Worm (Caenorhabditis elegans) whole organism, L2 larva: ENCODE measurements around the gene egl-15.

Experiments
- C34F6.9 ChIP-seq: fragments of 150-350 bp; optimal IDR thresholded peaks from 2 replicates; lab custom pipeline; 2014; ENCODE audit warnings: missing biosample characterization, missing genetic modification characterization
- F13H6.1 ChIP-seq: sonication (generic microtip); optimal IDR thresholded peaks from 2 replicates; lab custom pipeline; 2016; ENCODE audit warnings: missing genetic modification characterization, missing compliant biosample characterization
- R02D3.7 ChIP-seq: fragments of 150-350 bp; optimal IDR thresholded peaks from 2 replicates; lab custom pipeline; 2014; ENCODE audit warnings: missing biosample characterization, missing genetic modification characterization
- Y55F3AM.14 ChIP-seq: fragments of 200-800 bp; sonication (Bioruptor generic); optimal IDR thresholded peaks from 2 replicates; lab custom pipeline; 2018; ENCODE audit warnings: mild to moderate bottlenecking, missing genetic modification characterization, missing compliant biosample characterization
- ZK546.5 ChIP-seq: sonication (generic microtip); optimal IDR thresholded peaks from 2 replicates; lab custom pipeline; 2017; ENCODE audit warnings: missing biosample characterization, missing genetic modification characterization
- aly-2 ChIP-seq: fragments of 150-350 bp; optimal IDR thresholded peaks from 2 replicates; lab custom pipeline; 2014; ENCODE audit warnings: missing biosample characterization, missing genetic modification characterization
- blmp-1 ChIP-seq: sonication (generic microtip); optimal IDR thresholded peaks from 2 replicates; lab custom pipeline; 2017; ENCODE audit warnings: missing genetic modification characterization, mild to moderate bottlenecking, missing compliant biosample characterization, antibody characterized with exemption, moderate library complexity; ENCODE audit not compliant: insufficient read depth
- ceh-16 ChIP-seq: fragments of 150-350 bp; optimal IDR thresholded peaks from 2 replicates; lab custom pipeline; 2014; ENCODE audit warnings: missing biosample characterization, missing genetic modification characterization
- ceh-82 ChIP-seq: fragments of 150-350 bp; optimal IDR thresholded peaks from 2 replicates; lab custom pipeline; 2014; ENCODE audit warnings: missing biosample characterization, missing genetic modification characterization
- crh-2 ChIP-seq: sonication (generic microtip); optimal IDR thresholded peaks from 2 replicates; lab custom pipeline; 2017; ENCODE audit warnings: missing biosample characterization, missing genetic modification characterization
- dmd-4 ChIP-seq: sonication (generic microtip); optimal IDR thresholded peaks from 2 replicates; lab custom pipeline; 2017; ENCODE audit warnings: missing biosample characterization, missing genetic modification characterization
- egl-27 ChIP-seq: sonication (generic microtip); optimal IDR thresholded peaks from 3 replicates; lab custom pipeline; 2017; ENCODE audit warnings: missing biosample characterization, missing genetic modification reagents, missing genetic modification characterization
- elt-3 ChIP-seq: sonication (generic microtip); optimal IDR thresholded peaks from 2 replicates; lab custom pipeline; 2017; ENCODE audit warnings: missing biosample characterization, missing genetic modification characterization
- fos-1 ChIP-seq: fragments of 150-350 bp; optimal IDR thresholded peaks from 2 replicates; lab custom pipeline; 2014; ENCODE audit warnings: missing biosample characterization, missing genetic modification characterization
- lin-11 ChIP-seq: fragments of 150-350 bp; sonication (generic microtip); optimal IDR thresholded peaks from 2 replicates; lab custom pipeline; 2014; ENCODE audit warnings: missing biosample characterization, missing genetic modification characterization, inconsistent platforms, mixed read lengths
- lin-13 ChIP-seq: fragments of 150-350 bp; optimal IDR thresholded peaks from 2 replicates; lab custom pipeline; 2014; ENCODE audit warnings: missing biosample characterization, missing genetic modification reagents, missing genetic modification characterization
- lin-39 ChIP-seq: fragments of 150-350 bp; optimal IDR thresholded peaks from 2 replicates; lab custom pipeline; 2014; ENCODE audit warnings: missing biosample characterization, missing genetic modification reagents, missing genetic modification characterization
- lsy-2 ChIP-seq, 2 experiments: fragments of 150-350 bp in 1 of 2; sonication (generic microtip) in 1 of 2; optimal IDR thresholded peaks; 2 replicates each; lab custom pipeline; 2014 to 2017; ENCODE audit warnings: missing biosample characterization in 2 of 2, missing genetic modification characterization in 2 of 2
- mab-5 ChIP-seq: fragments of 150-350 bp; optimal IDR thresholded peaks from 2 replicates; lab custom pipeline; 2014; ENCODE audit warnings: missing biosample characterization, missing genetic modification characterization
- mbf-1 ChIP-seq: sonication (generic microtip); optimal IDR thresholded peaks from 2 replicates; lab custom pipeline; 2017; ENCODE audit warnings: missing biosample characterization, missing genetic modification characterization
- mdl-1 ChIP-seq, 2 experiments: fragments of 150-350 bp in 1 of 2; sonication (generic microtip) in 1 of 2; optimal IDR thresholded peaks; 2 replicates each; lab custom pipeline; 2017; ENCODE audit warnings: missing biosample characterization in 2 of 2, missing genetic modification characterization in 2 of 2
- nhr-11 ChIP-seq: fragments of 150-350 bp; optimal IDR thresholded peaks from 2 replicates; lab custom pipeline; 2014; ENCODE audit warnings: missing biosample characterization, missing genetic modification characterization
- nhr-129 ChIP-seq: fragments of 150-350 bp; optimal IDR thresholded peaks from 2 replicates; lab custom pipeline; 2014; ENCODE audit warnings: missing biosample characterization, missing genetic modification characterization
- nhr-21 ChIP-seq: fragments of 150-350 bp; optimal IDR thresholded peaks from 2 replicates; lab custom pipeline; 2014; ENCODE audit warnings: missing biosample characterization, missing genetic modification characterization
- nhr-23 ChIP-seq: fragments of 150-350 bp; optimal IDR thresholded peaks from 2 replicates; lab custom pipeline; 2014; ENCODE audit warnings: missing biosample characterization, missing genetic modification reagents, missing genetic modification characterization
- nhr-237 ChIP-seq: fragments of 150-350 bp; optimal IDR thresholded peaks from 2 replicates; lab custom pipeline; 2014; ENCODE audit warnings: missing biosample characterization, missing genetic modification characterization
- nhr-25 ChIP-seq: fragments of 150-350 bp; sonication (generic microtip); optimal IDR thresholded peaks from 3 replicates; lab custom pipeline; 2014; ENCODE audit warnings: missing biosample characterization, missing genetic modification characterization
- peb-1 ChIP-seq: fragments of 150-350 bp; optimal IDR thresholded peaks from 2 replicates; lab custom pipeline; 2014; ENCODE audit warnings: missing biosample characterization, missing genetic modification characterization
- sem-4 ChIP-seq: fragments of 150-350 bp; optimal IDR thresholded peaks from 2 replicates; lab custom pipeline; 2014; ENCODE audit warnings: missing biosample characterization, missing genetic modification reagents, missing genetic modification characterization
- skn-1 ChIP-seq: sonication (generic microtip); optimal IDR thresholded peaks from 2 replicates; lab custom pipeline; 2017; ENCODE audit warnings: missing biosample characterization, missing genetic modification characterization
- sma-3 ChIP-seq: sonication (generic microtip); optimal IDR thresholded peaks from 2 replicates; lab custom pipeline; 2016; ENCODE audit warnings: missing genetic modification reagents, missing genetic modification characterization, missing compliant biosample characterization
- sma-9 ChIP-seq, 2 experiments: fragments of 150-350 bp in 1 of 2; sonication (generic microtip) in 1 of 2; optimal IDR thresholded peaks; 2 replicates each; lab custom pipeline; 2014 to 2016; ENCODE audit warnings: missing genetic modification characterization in 2 of 2, mild to moderate bottlenecking in 1 of 2, missing biosample characterization in 1 of 2, missing compliant biosample characterization in 1 of 2, missing genetic modification reagents in 1 of 2, moderate library complexity in 1 of 2
- snpc-4 ChIP-seq: fragments of 150-350 bp; optimal IDR thresholded peaks from 2 replicates; lab custom pipeline; 2014; ENCODE audit warnings: missing biosample characterization, missing genetic modification characterization
- unc-62 ChIP-seq: fragments of 150-350 bp; optimal IDR thresholded peaks from 2 replicates; lab custom pipeline; 2014; ENCODE audit warnings: missing biosample characterization, missing genetic modification reagents, missing genetic modification characterization
- ztf-11 ChIP-seq: sonication (generic microtip); optimal IDR thresholded peaks from 2 replicates; lab custom pipeline; 2017; ENCODE audit warnings: missing biosample characterization, missing genetic modification characterization
- ztf-4 ChIP-seq: fragments of 150-350 bp; optimal IDR thresholded peaks from 2 replicates; lab custom pipeline; 2014; ENCODE audit warnings: missing biosample characterization, missing genetic modification characterization

The egl-15 gene

DNA sequence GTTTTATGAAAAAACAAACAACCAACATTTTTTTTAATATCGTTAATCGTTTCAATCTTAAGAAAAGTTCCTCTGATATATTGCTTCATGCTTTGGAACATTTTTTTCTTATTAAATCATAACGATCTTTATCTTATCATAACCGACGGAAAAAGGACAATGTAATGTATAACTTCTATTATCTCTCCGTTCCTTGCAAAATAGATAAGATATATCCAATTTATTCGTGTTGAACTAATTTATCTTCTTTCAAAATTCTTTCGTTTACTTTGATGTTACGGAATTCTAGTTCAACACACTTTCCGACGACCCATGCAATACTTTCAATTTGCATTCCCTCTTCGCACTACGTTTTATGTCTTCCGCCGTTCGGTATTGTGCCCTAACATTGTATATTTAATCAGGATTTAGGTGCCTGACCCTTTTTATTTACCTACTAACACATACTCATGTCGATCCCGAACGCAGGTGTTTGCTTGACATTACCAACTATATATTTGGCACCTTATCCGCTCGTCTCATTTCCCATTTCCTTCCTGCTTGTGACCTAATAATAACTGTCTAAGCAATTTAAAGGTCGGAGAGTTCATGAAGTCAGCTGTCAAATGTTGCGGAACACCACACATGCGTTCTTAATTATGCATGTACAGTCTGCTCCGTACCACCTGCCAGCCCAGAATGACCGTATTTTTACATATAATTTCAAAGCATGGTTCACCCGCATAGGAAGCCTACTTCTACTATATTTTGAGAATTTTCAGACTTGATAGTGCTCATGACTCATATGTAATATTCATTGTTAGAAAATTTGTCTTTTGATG is 24.6 kb upstream of the egl-15 start:
- TF ChIP-seq ztf-4 (tag; lab: Kevin White, UChicago) (no peak), unc-62 (GFP tag; lab: Kevin White, UChicago) (no peak), nhr-237 (tag; lab: Kevin White, UChicago) (no peak), peb-1 (tag; lab: Kevin White, UChicago) (no peak), nhr-25 (tag; lab: Kevin White, UChicago) (no peak), crh-2 (no peak), skn-1 (no peak), blmp-1 (tag; lab: Kevin White, UChicago) (no peak), lin-13 (GFP tag; lab: Kevin White, UChicago) (no peak), nhr-21 (tag; lab: Kevin White, UChicago) (no peak), lin-11 (tag; lab: Kevin White, UChicago) (no peak), elt-3 (no peak), ZK546.5 (tag; lab: Kevin White, UChicago) (no peak), sma-9 (GFP tag; optimal IDR thresholded peaks at IDR 0.05; lab: Kevin White, UChicago) (no peak), sma-9 (tag; optimal IDR thresholded peaks at IDR 0.05; lab: Kevin White, UChicago) (no peak), R02D3.7 (tag; lab: Kevin White, UChicago) (no peak), snpc-4 (tag; lab: Kevin White, UChicago) (no peak), sma-3 (GFP tag; lab: Kevin White, UChicago) (no peak), mbf-1 (no peak), nhr-23 (tag; lab: Kevin White, UChicago) (no peak), ceh-16 (tag; lab: Kevin White, UChicago) (no peak)

DNA sequence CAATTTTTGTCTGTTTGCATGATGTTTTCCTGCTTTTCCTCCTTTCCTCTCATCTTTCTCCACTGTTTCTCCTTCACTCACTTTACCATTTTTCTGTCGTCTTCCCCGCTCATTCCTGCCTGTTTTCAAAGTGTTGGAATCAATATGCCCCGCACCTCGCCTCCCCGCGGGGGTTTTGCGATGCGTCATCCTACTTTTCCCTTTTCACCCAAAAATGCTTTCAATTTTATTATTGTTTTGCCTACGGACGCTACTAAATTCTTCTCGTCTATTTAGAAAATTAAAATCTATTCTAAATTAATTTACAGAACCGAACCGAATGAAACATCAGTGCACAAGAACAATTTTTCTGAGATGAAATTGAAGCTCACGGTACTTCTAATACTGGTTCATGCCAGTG is 24.0 kb upstream of the egl-15 start, which contains the start of gene ver-3:
Gene ver-3 (plus strand): TSS at position 301 of the 400 bp plus-strand sequence.
- TF ChIP-seq fos-1 (no peak), dmd-4 (tag; lab: Kevin White, UChicago) (no peak), nhr-11 (no peak), nhr-129 (no peak), C34F6.9 (tag; lab: Kevin White, UChicago) (no peak), aly-2 (tag; lab: Kevin White, UChicago) (no peak), ztf-11 (tag; lab: Kevin White, UChicago) (no peak), ZK546.5 (tag; lab: Kevin White, UChicago) (no peak), ceh-82 (no peak), sma-3 (GFP tag; lab: Kevin White, UChicago) (no peak), mab-5 (tag; lab: Kevin White, UChicago) (no peak), lsy-2 (tag; optimal IDR thresholded peaks at IDR 0.05; lab: Kevin White, UChicago) (no peak), sma-9 (GFP tag; optimal IDR thresholded peaks at IDR 0.05; lab: Kevin White, UChicago) (no peak), sma-9 (tag; optimal IDR thresholded peaks at IDR 0.05; lab: Kevin White, UChicago) (no peak), ztf-4 (tag; lab: Kevin White, UChicago) (no peak), lin-39 (tag; lab: Kevin White, UChicago) (no peak), nhr-237 (tag; lab: Kevin White, UChicago) (no peak), ceh-16 (tag; lab: Kevin White, UChicago) (no peak), F13H6.1 (tag; lab: Kevin White, UChicago) (no peak), egl-27 (tag; lab: Kevin White, UChicago) (no peak)

DNA sequence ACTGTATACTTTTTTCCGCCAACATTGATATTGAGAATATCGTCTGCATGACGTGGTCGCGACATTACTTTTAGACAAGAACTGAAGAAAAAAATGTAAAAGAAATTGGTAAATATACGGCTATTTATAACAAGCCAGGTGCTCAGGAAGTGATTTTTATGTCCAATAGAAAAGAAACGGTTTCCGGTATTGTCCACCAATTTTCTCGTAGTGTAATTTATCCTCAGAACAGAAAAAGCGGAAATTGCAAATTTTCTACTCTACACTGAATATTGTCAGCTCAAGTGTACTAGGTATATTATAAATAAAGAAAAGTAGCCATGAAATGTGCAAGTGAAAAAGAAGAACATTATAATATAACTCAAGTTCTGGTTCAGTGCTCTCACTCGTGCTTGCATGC is 17.0 kb upstream of the egl-15 start, which contains the start of gene F59F3.6:
Gene F59F3.6 (minus strand): TSS at position 101 of the 400 bp plus-strand sequence.
- TF ChIP-seq ceh-82 = no peak
- TF ChIP-seq elt-3 = no peak
- no peak for TF ChIP-seq Y55F3AM.14 (GFP tag; lab: Kevin White, UChicago)
- no peak for TF ChIP-seq R02D3.7 (tag; lab: Kevin White, UChicago)
- no peak for TF ChIP-seq sem-4 (tag; lab: Kevin White, UChicago)
- TF ChIP-seq C34F6.9 (tag; lab: Kevin White, UChicago) = no peak
- TF ChIP-seq snpc-4 (tag; lab: Kevin White, UChicago) = no peak
- no peak for TF ChIP-seq nhr-237 (tag; lab: Kevin White, UChicago)
- TF ChIP-seq mdl-1 (tag; optimal IDR thresholded peaks at IDR 0.05; lab: Kevin White, UChicago) = no peak
